Worm (Caenorhabditis elegans): ENCODE results near the gene C06E1.11.

Gene C06E1.11

ce11 chrIII:8646021-8646420 lies 29.5 kb upstream of the C06E1.11 start (continued):
- TF ChIP-seq madf-10 (tag; optimal IDR thresholded peaks at IDR 0.05) (peak; percentile 33), akir-1 (GFP tag; optimal IDR thresholded peaks at IDR 0.05) (no peak), ceh-79 (tag; optimal IDR thresholded peaks at IDR 0.05) (no peak), gei-17 (GFP tag; optimal IDR thresholded peaks at IDR 0.05) (no peak), lsy-27 (tag; optimal IDR thresholded peaks at IDR 0.05; ENCODE audit: borderline replicate concordance, insufficient read depth) (no peak), F39B2.1 (GFP tag; IDR thresholded peaks at IDR 0.05) (no peak), ztf-26 (tag; optimal IDR thresholded peaks at IDR 0.05) (no peak), F49E8.2 (tag; optimal IDR thresholded peaks at IDR 0.05; ENCODE audit: insufficient read depth) (peak; percentile 16), Y79H2A.3 (GFP tag; conservative IDR thresholded peaks at IDR 0.05) (no peak), B0035.1 (tag; optimal IDR thresholded peaks at IDR 0.05) (no peak), hsf-1 (GFP tag; IDR thresholded peaks at IDR 0.05) (0 out of 2 replicates have a peak, but pooled peaks have one; percentile 36), hrde-1 (tag; optimal IDR thresholded peaks at IDR 0.05; ENCODE audit: borderline replicate concordance) (no peak), lin-35 (GFP tag; optimal IDR thresholded peaks at IDR 0.05) (peak in 1 of 3 experiments; percentile 12), nfya-2 (GFP tag; IDR thresholded peaks at IDR 0.05) (no peak), lag-1 (GFP tag; IDR thresholded peaks at IDR 0.05) (no peak), lin-54 (GFP tag; optimal IDR thresholded peaks at IDR 0.05) (no peak), nhr-179 (tag; optimal IDR thresholded peaks at IDR 0.05) (no peak), F33H1.4 (GFP tag; IDR thresholded peaks at IDR 0.05) (peak; percentile 21; the same call in 1 of the 2 replicates), bed-1 (GFP tag; IDR thresholded peaks at IDR 0.05) (no peak), lin-26 (GFP tag; IDR thresholded peaks at IDR 0.05) (peak; percentile 80), nfyb-1 (GFP tag; IDR thresholded peaks at IDR 0.05) (no peak), ekl-4 (GFP tag; IDR thresholded peaks at IDR 0.05) (peak; percentile 54; the same call in 1 of the 2 replicates), B0019.2 (GFP tag; conservative IDR thresholded peaks at IDR 0.05) (no peak), cebp-2 (GFP tag; IDR thresholded peaks at IDR 0.05) (no peak), C06A6.2 (GFP tag; conservative IDR thresholded peaks at IDR 0.05) (no peak), dpff-1 (tag; optimal IDR thresholded peaks at IDR 0.05) (no peak), mes-4 (tag; optimal IDR thresholded peaks at IDR 0.05) (no peak), snpc-1.1 (tag; optimal IDR thresholded peaks at IDR 0.05; ENCODE audit: insufficient read depth) (peak; percentile 8), sdz-38 (tag; optimal IDR thresholded peaks at IDR 0.05) (no peak), snpc-3.4 (tag; optimal IDR thresholded peaks at IDR 0.05) (peak; percentile 71), chd-7 (tag; optimal IDR thresholded peaks at IDR 0.05) (no peak), him-1 (tag; optimal IDR thresholded peaks at IDR 0.05) (peak; percentile 90), lsl-1 (GFP tag; optimal IDR thresholded peaks at IDR 0.05) (peak; percentile 49), snpc-4 (GFP tag; optimal IDR thresholded peaks at IDR 0.05) (peak; percentile 61), snpc-4 (tag; optimal IDR thresholded peaks at IDR 0.05) (peak in 2 of 4 experiments; percentile 22 to 54), ceh-91 (GFP tag; IDR thresholded peaks at IDR 0.05) (no peak), tbp1 (GFP tag; optimal IDR thresholded peaks at IDR 0.05) (peak; percentile 98), mxl-1 (tag; optimal IDR thresholded peaks at IDR 0.05) (no peak), Y95B8A.8 (GFP tag; IDR thresholded peaks at IDR 0.05) (no peak), ccch-3 (GFP tag; optimal IDR thresholded peaks at IDR 0.05) (no peak), ztf-18 (tag; optimal IDR thresholded peaks at IDR 0.05) (peak; percentile 67), T26A5.8 (tag; optimal IDR thresholded peaks at IDR 0.05) (peak; percentile 13), Y56A3A.18 (GFP tag; IDR thresholded peaks at IDR 0.05) (peak; percentile 49; the same call in 1 of the 2 replicates), F55B11.4 (tag; optimal IDR thresholded peaks at IDR 0.05; ENCODE audit: borderline replicate concordance, insufficient read depth) (no peak), sea-2 (GFP tag; IDR thresholded peaks at IDR 0.05) (no peak), hmg-1.2 (GFP tag; IDR thresholded peaks at IDR 0.05) (peak; percentile 56)
